Fruit fly (Drosophila melanogaster): ENCODE measurements around the gene lic.
A peak's percentile ranks its signal among the peaks of the same experiment; 100 is the strongest.

Gene lic

DNA sequence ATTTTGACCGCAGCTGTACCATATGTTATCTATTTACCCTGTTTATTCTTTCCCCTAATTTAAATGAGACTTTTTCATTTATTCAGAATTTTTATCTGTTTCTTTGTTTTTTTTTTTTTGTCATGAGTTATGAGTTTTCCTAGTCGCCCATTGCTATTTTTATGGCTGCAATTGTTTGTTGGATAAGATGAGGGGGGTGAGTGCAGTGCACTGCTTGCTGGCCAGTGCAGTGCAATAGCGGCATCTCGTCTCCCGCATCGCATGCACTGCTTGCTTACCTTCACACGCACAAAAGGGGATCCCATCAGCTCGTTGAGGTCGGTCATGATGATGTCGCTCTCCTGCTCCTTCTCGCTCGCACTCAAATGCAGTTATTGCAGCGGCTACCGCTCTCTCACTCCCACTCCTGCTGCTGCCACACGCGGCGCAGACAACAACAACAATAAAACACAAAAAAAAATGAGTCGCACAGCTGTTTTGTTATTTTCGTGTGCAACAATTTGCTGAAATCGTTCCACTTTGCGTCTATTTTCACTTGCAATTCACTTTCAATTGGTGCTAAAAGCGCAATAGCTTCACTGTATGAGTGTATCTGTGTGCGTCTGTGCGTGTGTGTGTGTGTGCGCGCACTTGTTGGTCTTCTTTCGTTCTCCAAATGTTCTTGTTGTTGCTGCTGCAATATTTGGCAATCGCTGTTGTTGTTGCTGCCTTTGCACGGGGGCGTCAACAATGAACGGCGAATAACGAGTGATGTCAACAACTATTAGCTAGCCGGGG, 37.2 kb downstream of the lic start (continued):
- TF ChIP-seq Opbp (GFP tag; IDR thresholded peaks at IDR 0.05; ENCODE audit: partially characterized antibody), result peak; percentile 47; the same call in 1 of the 3 replicates
- TF ChIP-seq peb (GFP tag; IDR thresholded peaks at IDR 0.05), result no peak
- peak; percentile 16 for TF ChIP-seq nmo (GFP tag; optimal IDR thresholded peaks at IDR 0.05)
- no peak for TF ChIP-seq CG17912 (GFP tag; optimal IDR thresholded peaks at IDR 0.05)
- no peak for TF ChIP-seq CG1647 (GFP tag; optimal IDR thresholded peaks at IDR 0.05)
- no peak for TF ChIP-seq E2f2 (GFP tag; IDR thresholded peaks at IDR 0.05)
- TF ChIP-seq CG34376 (GFP tag; optimal IDR thresholded peaks at IDR 0.05), result no peak
- no peak for TF ChIP-seq nerfin-2 (GFP tag; IDR thresholded peaks at IDR 0.05; ENCODE audit: partially characterized antibody)
- TF ChIP-seq ab (GFP tag; optimal IDR thresholded peaks at IDR 0.05), result no peak
- no peak for TF ChIP-seq CG12744 (GFP tag; optimal IDR thresholded peaks at IDR 0.05)
- no peak for TF ChIP-seq zf30C (GFP tag; optimal IDR thresholded peaks at IDR 0.05)
- TF ChIP-seq CG13624 (GFP tag; optimal IDR thresholded peaks at IDR 0.05), result no peak
- TF ChIP-seq crol (GFP tag; IDR thresholded peaks at IDR 0.05), result peak; percentile 89
- TF ChIP-seq vfl (GFP tag; optimal IDR thresholded peaks at IDR 0.05), result no peak
- TF ChIP-seq ci (GFP tag; IDR thresholded peaks at IDR 0.05), result peak; percentile 84
- peak; percentile 33 for TF ChIP-seq CG17359 (tag; optimal IDR thresholded peaks at IDR 0.05)
- no peak for TF ChIP-seq CG2129 (GFP tag; IDR thresholded peaks at IDR 0.05; ENCODE audit: partially characterized antibody)
- TF ChIP-seq dan (GFP tag; IDR thresholded peaks at IDR 0.05), result no peak
- TF ChIP-seq CG4617 (GFP tag; optimal IDR thresholded peaks at IDR 0.05; ENCODE audit: borderline replicate concordance), result no peak
- TF ChIP-seq CG42726 (GFP tag; IDR thresholded peaks at IDR 0.05; ENCODE audit: partially characterized antibody), result 0 out of 2 replicates have a peak, but pooled peaks have one; percentile 7
- TF ChIP-seq HLH4C (GFP tag; IDR thresholded peaks at IDR 0.05; ENCODE audit: partially characterized antibody), result no peak
- no peak for TF ChIP-seq Sry-δ (GFP tag; optimal IDR thresholded peaks at IDR 0.05)
- TF ChIP-seq pita (GFP tag; optimal IDR thresholded peaks at IDR 0.05), result no peak
- no peak for TF ChIP-seq CG6854 (GFP tag; optimal IDR thresholded peaks at IDR 0.05)
- no peak for TF ChIP-seq CG13123 (GFP tag; optimal IDR thresholded peaks at IDR 0.05)
- no peak for TF ChIP-seq Lpt (GFP tag; optimal IDR thresholded peaks at IDR 0.05)
- TF ChIP-seq CG2120 (GFP tag; optimal IDR thresholded peaks at IDR 0.05), result no peak
- no peak for TF ChIP-seq CG12659 (GFP tag; optimal IDR thresholded peaks at IDR 0.05)
- peak; percentile 27; the same call in 1 of the 2 replicates for TF ChIP-seq HLH3B (GFP tag; IDR thresholded peaks at IDR 0.05)
- no peak for TF ChIP-seq lilli (GFP tag; optimal IDR thresholded peaks at IDR 0.05)
- no peak for TF ChIP-seq lab (GFP tag; optimal IDR thresholded peaks at IDR 0.05)
- no peak for TF ChIP-seq NfI (GFP tag; optimal IDR thresholded peaks at IDR 0.05)
- TF ChIP-seq ems (GFP tag; optimal IDR thresholded peaks at IDR 0.05), result no peak
- TF ChIP-seq esg (GFP tag; conservative IDR thresholded peaks at IDR 0.05), result no peak
- no peak for TF ChIP-seq CG4854 (GFP tag; optimal IDR thresholded peaks at IDR 0.05)
- TF ChIP-seq gce (GFP tag; IDR thresholded peaks at IDR 0.05), result no peak
- no peak for TF ChIP-seq CG11085 (GFP tag; IDR thresholded peaks at IDR 0.05)
- TF ChIP-seq MTF-1 (GFP tag; optimal IDR thresholded peaks at IDR 0.05; ENCODE audit: borderline replicate concordance), result no peak
- TF ChIP-seq CG3065 (GFP tag; optimal IDR thresholded peaks at IDR 0.05), result no peak
- no peak for TF ChIP-seq eve (GFP tag; optimal IDR thresholded peaks at IDR 0.05)
- TF ChIP-seq CG10209 (GFP tag; optimal IDR thresholded peaks at IDR 0.05), result no peak
- TF ChIP-seq CG9437 (GFP tag; optimal IDR thresholded peaks at IDR 0.05), result no peak
- TF ChIP-seq CG3838 (GFP tag; optimal IDR thresholded peaks at IDR 0.05), result no peak
- TF ChIP-seq CG12236 (GFP tag; optimal IDR thresholded peaks at IDR 0.05), result no peak
- TF ChIP-seq cad (GFP tag; optimal IDR thresholded peaks at IDR 0.05), result no peak
- TF ChIP-seq Pdp1 (GFP tag; optimal IDR thresholded peaks at IDR 0.05), result peak in 1 of 2 experiments; percentile 54
- peak; percentile 19 for TF ChIP-seq CG14710 (tag; optimal IDR thresholded peaks at IDR 0.05)
- no peak for TF ChIP-seq Ada2b (GFP tag; IDR thresholded peaks at IDR 0.05)
- TF ChIP-seq Usf (GFP tag; optimal IDR thresholded peaks at IDR 0.05), result no peak
- no peak for TF ChIP-seq CG8765 (GFP tag; IDR thresholded peaks at IDR 0.05)

All from whole organism, embryonic.